Worm (Caenorhabditis elegans) whole organism, young adult: ENCODE results near the gene C16A11.5.

ENCODE experiments used
- F37B4.10 ChIP-seq: fragments of 200-800 bp; sonication (Bioruptor generic); IDR thresholded peaks from 2 replicates; pipeline ENCODE4 v1.3.6; 2022; ENCODE audit warnings: missing genetic modification characterization, missing compliant biosample characterization
- nfya-1 ChIP-seq: sonication (generic microtip); optimal IDR thresholded peaks from 2 replicates; lab custom pipeline; 2017; ENCODE audit warnings: antibody characterized with exemption, missing compliant biosample characterization, missing genetic modification characterization, borderline replicate concordance; ENCODE audit not compliant: insufficient read depth
- unc-130 ChIP-seq: sonication (generic microtip); optimal IDR thresholded peaks from 2 replicates; lab custom pipeline; 2016; ENCODE audit warnings: missing genetic modification reagents, missing genetic modification characterization, missing compliant biosample characterization

DNA sequence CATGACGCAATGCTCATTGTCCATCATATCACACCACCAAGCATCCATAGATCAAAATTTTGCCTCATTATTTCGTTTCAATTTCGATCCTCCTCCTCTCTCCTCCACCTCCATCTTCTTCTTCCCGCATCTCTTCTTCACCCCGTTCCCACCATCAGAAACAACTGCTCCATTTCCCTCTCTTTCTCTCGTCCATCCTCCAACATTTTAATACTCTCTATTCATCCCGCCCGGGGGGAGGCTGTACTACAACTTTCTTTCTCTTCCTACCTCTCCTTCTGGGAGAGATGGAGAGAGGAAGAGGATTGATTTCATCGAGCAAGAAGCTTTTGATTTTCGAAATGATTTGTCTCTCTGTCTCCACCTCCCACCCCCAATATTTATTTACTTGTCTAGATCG lies 39.1 kb upstream of the C16A11.5 start:
- TF ChIP-seq F37B4.10 (GFP tag; lab: Robert Waterston, UW) (no peak), unc-130 (GFP tag; lab: Kevin White, UChicago) (no peak), nfya-1 (no peak)
